Worm (Caenorhabditis elegans): ENCODE measurements around the gene fbxb-99.

The fbxb-99 gene

ce11 chrII:3782309-3783000 lies 10.8 kb downstream of the fbxb-99 start, which contains the start of gene T24E12.2:
T24E12.2 (plus strand) TSS chrII:3782950.
- TF ChIP-seq unc-39 (tag; optimal IDR thresholded peaks at IDR 0.05) (no peak), pha-4 (tag; optimal IDR thresholded peaks at IDR 0.05) (no peak), egl-27 (tag; optimal IDR thresholded peaks at IDR 0.05) (no peak), sea-2 (GFP tag; optimal IDR thresholded peaks at IDR 0.05) (no peak), ceh-28 (tag; optimal IDR thresholded peaks at IDR 0.05) (no peak), pqm-1 (tag; optimal IDR thresholded peaks at IDR 0.05) (no peak), elt-3 (tag; optimal IDR thresholded peaks at IDR 0.05) (no peak), jun-1 (tag; optimal IDR thresholded peaks at IDR 0.05) (no peak), aly-2 (tag; optimal IDR thresholded peaks at IDR 0.05) (no peak)

ce11 chrII:3781238-3781637 lies 12.0 kb downstream of the fbxb-99 start:
- no peak for TF ChIP-seq mml-1 (tag; optimal IDR thresholded peaks at IDR 0.05)
- no peak for TF ChIP-seq nhr-67 (tag; optimal IDR thresholded peaks at IDR 0.05)

- TF ChIP-seq ceh-28 (tag; optimal IDR thresholded peaks at IDR 0.05) (no peak), mdl-1 (tag; optimal IDR thresholded peaks at IDR 0.05) (no peak), lsy-12 (tag; optimal IDR thresholded peaks at IDR 0.05) (no peak), elt-2 (tag; optimal IDR thresholded peaks at IDR 0.05) (no peak), aly-2 (tag; optimal IDR thresholded peaks at IDR 0.05) (no peak), nhr-25 (tag; optimal IDR thresholded peaks at IDR 0.05) (no peak), nhr-77 (tag; optimal IDR thresholded peaks at IDR 0.05) (no peak), nhr-237 (tag; optimal IDR thresholded peaks at IDR 0.05) (no peak), egl-5 (tag; optimal IDR thresholded peaks at IDR 0.05) (no peak), nhr-23 (tag; optimal IDR thresholded peaks at IDR 0.05) (no peak), ZK546.5 (tag; optimal IDR thresholded peaks at IDR 0.05) (no peak), ztf-11 (tag; optimal IDR thresholded peaks at IDR 0.05) (no peak), daf-12 (tag; optimal IDR thresholded peaks at IDR 0.05) (no peak), R02D3.7 (tag; optimal IDR thresholded peaks at IDR 0.05) (no peak), nhr-76 (tag; optimal IDR thresholded peaks at IDR 0.05) (no peak), fkh-10 (GFP tag; optimal IDR thresholded peaks at IDR 0.05) (no peak), skn-1 (tag; optimal IDR thresholded peaks at IDR 0.05) (no peak), nhr-67 (tag; optimal IDR thresholded peaks at IDR 0.05) (no peak), unc-39 (tag; optimal IDR thresholded peaks at IDR 0.05) (no peak)
These were observed 13.8 kb downstream of the fbxb-99 start, which contains the start of gene T24E12.11 for ce11 chrII:3779463-3779862. T24E12.11 (minus strand) TSS chrII:3779563.

- TF ChIP-seq lin-15B (tag; optimal IDR thresholded peaks at IDR 0.05) = no peak
- no peak for TF ChIP-seq daf-12 (tag; optimal IDR thresholded peaks at IDR 0.05)
- TF ChIP-seq lsy-12 (tag; optimal IDR thresholded peaks at IDR 0.05) = no peak
- TF ChIP-seq nhr-76 (tag; optimal IDR thresholded peaks at IDR 0.05) = no peak
- no peak for TF ChIP-seq nhr-237 (tag; optimal IDR thresholded peaks at IDR 0.05)
- TF ChIP-seq mdl-1 (tag; optimal IDR thresholded peaks at IDR 0.05) = no peak
- TF ChIP-seq ceh-16 (tag; optimal IDR thresholded peaks at IDR 0.05) = no peak
- no peak for TF ChIP-seq unc-62 (GFP tag; optimal IDR thresholded peaks at IDR 0.05)
- TF ChIP-seq skn-1 (tag; optimal IDR thresholded peaks at IDR 0.05) = no peak
- no peak for TF ChIP-seq tbx-2 (tag; optimal IDR thresholded peaks at IDR 0.05)
- no peak for TF ChIP-seq nhr-43 (tag; optimal IDR thresholded peaks at IDR 0.05; ENCODE audit: poor library complexity, severe bottlenecking)
- TF ChIP-seq fkh-10 (GFP tag; optimal IDR thresholded peaks at IDR 0.05) = no peak
These were observed 15.4 kb downstream of the fbxb-99 start for ce11 chrII:3777802-3778201.

ce11 chrII:3775719-3776118 lies 17.5 kb downstream of the fbxb-99 start, which contains the start of gene T24E12.3:
T24E12.3 (plus strand) TSS chrII:3776019.
- TF ChIP-seq fkh-2 (tag; optimal IDR thresholded peaks at IDR 0.05) (no peak), ceh-9 (tag; optimal IDR thresholded peaks at IDR 0.05) (no peak), elt-1 (tag; optimal IDR thresholded peaks at IDR 0.05) (no peak), pha-4 (tag; optimal IDR thresholded peaks at IDR 0.05) (no peak), elt-3 (tag; optimal IDR thresholded peaks at IDR 0.05) (no peak), fos-1 (tag; optimal IDR thresholded peaks at IDR 0.05) (no peak), nhr-12 (tag; optimal IDR thresholded peaks at IDR 0.05) (no peak), pqm-1 (tag; optimal IDR thresholded peaks at IDR 0.05) (no peak), nhr-77 (tag; optimal IDR thresholded peaks at IDR 0.05) (no peak), zag-1 (tag; optimal IDR thresholded peaks at IDR 0.05) (no peak), fkh-10 (GFP tag; optimal IDR thresholded peaks at IDR 0.05) (no peak), mml-1 (tag; optimal IDR thresholded peaks at IDR 0.05) (no peak), nhr-76 (tag; optimal IDR thresholded peaks at IDR 0.05) (no peak), unc-62 (GFP tag; optimal IDR thresholded peaks at IDR 0.05) (no peak)
